Worm (Caenorhabditis elegans) whole organism, L1 larva: ENCODE measurements around the gene ztf-17.

Experiments used
- aly-2 ChIP-seq: fragments of 150-350 bp; optimal IDR thresholded peaks from 2 replicates; lab custom pipeline; 2014; ENCODE audit warnings: missing biosample characterization, missing genetic modification characterization
- ceh-82 ChIP-seq, 3 experiments: fragments of 150-350 bp in 1 of 3; sonication (generic microtip) in 2 of 3; optimal IDR thresholded peaks; 2 replicates each; lab custom pipeline; 2014 to 2017; ENCODE audit warnings: missing biosample characterization in 3 of 3, missing genetic modification characterization in 3 of 3
- elt-2 ChIP-seq: sonication (generic microtip); optimal IDR thresholded peaks from 2 replicates; lab custom pipeline; 2016; ENCODE audit warnings: missing genetic modification characterization, mild to moderate bottlenecking, inconsistent platforms, missing compliant biosample characterization, missing genetic modification reagents
- lin-39 ChIP-seq: fragments of 150-350 bp; optimal IDR thresholded peaks from 2 replicates; lab custom pipeline; 2014; ENCODE audit warnings: missing biosample characterization, missing genetic modification reagents, missing genetic modification characterization
- lsy-2 ChIP-seq, 2 experiments: fragments of 150-350 bp; optimal IDR thresholded peaks; 2 replicates each; lab custom pipeline; 2014; ENCODE audit warnings: missing biosample characterization in 2 of 2, missing genetic modification characterization in 2 of 2
- nhr-11 ChIP-seq: fragments of 150-350 bp; optimal IDR thresholded peaks from 2 replicates; lab custom pipeline; 2014; ENCODE audit warnings: missing biosample characterization, missing genetic modification characterization
- nhr-76 ChIP-seq: sonication (generic microtip); optimal IDR thresholded peaks from 2 replicates; lab custom pipeline; 2017; ENCODE audit warnings: missing biosample characterization, missing genetic modification characterization
- rnt-1 ChIP-seq: sonication (generic microtip); optimal IDR thresholded peaks from 2 replicates; lab custom pipeline; 2016; ENCODE audit warnings: mild to moderate bottlenecking, missing genetic modification characterization, moderate library complexity, missing compliant biosample characterization
- sptf-1 ChIP-seq: fragments of 150-350 bp; optimal IDR thresholded peaks from 2 replicates; lab custom pipeline; 2014; ENCODE audit warnings: missing biosample characterization, missing genetic modification characterization
- unc-130 ChIP-seq: fragments of 150-350 bp; optimal IDR thresholded peaks from 2 replicates; lab custom pipeline; 2017; ENCODE audit warnings: missing biosample characterization, missing genetic modification characterization, inconsistent platforms
- zag-1 ChIP-seq: fragments of 150-350 bp; optimal IDR thresholded peaks from 2 replicates; lab custom pipeline; 2014; ENCODE audit warnings: missing biosample characterization, missing genetic modification characterization

- TF ChIP-seq unc-130 (tag; lab: Kevin White, UChicago) (no peak), nhr-11 (tag; lab: Kevin White, UChicago) (no peak), rnt-1 (tag; lab: Kevin White, UChicago) (peak; percentile 15), zag-1 (tag; lab: Kevin White, UChicago) (no peak), lin-39 (tag; lab: Kevin White, UChicago) (no peak), nhr-76 (tag; lab: Kevin White, UChicago) (no peak), ceh-82 (tag; optimal IDR thresholded peaks at IDR 0.05; lab: Kevin White, UChicago) (no peak), aly-2 (tag; lab: Kevin White, UChicago) (no peak), sptf-1 (tag; lab: Kevin White, UChicago) (no peak), elt-2 (tag; lab: Kevin White, UChicago) (no peak), lsy-2 (tag; optimal IDR thresholded peaks at IDR 0.05; lab: Kevin White, UChicago) (no peak)
Observed at ce11 chrII:7839703-7840102, 30.3 kb downstream of the ztf-17 start.
